Worm (Caenorhabditis elegans) whole organism, L2 larva: Measurements from ENCODE around the gene frpr-10.
A peak's percentile ranks its signal among the peaks of the same experiment; 100 is the strongest.
"Not testable (repeated sequence)": the region's sequence is repeated elsewhere in the genome, so short reads cannot be mapped to it uniquely, and the experiment has no call there.

ENCODE experiments used
- C34F6.9 ChIP-seq: fragments of 150-350 bp; optimal IDR thresholded peaks from 2 replicates; lab custom pipeline; 2014; ENCODE audit warnings: missing biosample characterization, missing genetic modification characterization
- F13H6.1 ChIP-seq: sonication (generic microtip); optimal IDR thresholded peaks from 2 replicates; lab custom pipeline; 2016; ENCODE audit warnings: missing genetic modification characterization, missing compliant biosample characterization
- R02D3.7 ChIP-seq: fragments of 150-350 bp; optimal IDR thresholded peaks from 2 replicates; lab custom pipeline; 2014; ENCODE audit warnings: missing biosample characterization, missing genetic modification characterization
- Y55F3AM.14 ChIP-seq: fragments of 200-800 bp; sonication (Bioruptor generic); optimal IDR thresholded peaks from 2 replicates; lab custom pipeline; 2018; ENCODE audit warnings: mild to moderate bottlenecking, missing genetic modification characterization, missing compliant biosample characterization
- ama-1 ChIP-seq: fragments of 150-350 bp; optimal IDR thresholded peaks from 2 replicates; lab custom pipeline; 2018; ENCODE audit warnings: inconsistent platforms
- blmp-1 ChIP-seq: sonication (generic microtip); optimal IDR thresholded peaks from 2 replicates; lab custom pipeline; 2017; ENCODE audit warnings: missing genetic modification characterization, mild to moderate bottlenecking, missing compliant biosample characterization, antibody characterized with exemption, moderate library complexity; ENCODE audit not compliant: insufficient read depth
- crh-2 ChIP-seq: sonication (generic microtip); optimal IDR thresholded peaks from 2 replicates; lab custom pipeline; 2017; ENCODE audit warnings: missing biosample characterization, missing genetic modification characterization
- elt-1 ChIP-seq: fragments of 150-350 bp; optimal IDR thresholded peaks from 2 replicates; lab custom pipeline; 2014; ENCODE audit warnings: missing biosample characterization, missing genetic modification characterization
- fos-1 ChIP-seq: fragments of 150-350 bp; optimal IDR thresholded peaks from 2 replicates; lab custom pipeline; 2014; ENCODE audit warnings: missing biosample characterization, missing genetic modification characterization
- gmeb-1 ChIP-seq: fragments of 150-350 bp; optimal IDR thresholded peaks from 2 replicates; lab custom pipeline; 2014; ENCODE audit warnings: missing biosample characterization, missing genetic modification characterization
- lin-13 ChIP-seq: fragments of 150-350 bp; optimal IDR thresholded peaks from 2 replicates; lab custom pipeline; 2014; ENCODE audit warnings: missing biosample characterization, missing genetic modification reagents, missing genetic modification characterization
- lin-39 ChIP-seq: fragments of 150-350 bp; optimal IDR thresholded peaks from 2 replicates; lab custom pipeline; 2014; ENCODE audit warnings: missing biosample characterization, missing genetic modification reagents, missing genetic modification characterization
- lsy-2 ChIP-seq, 2 experiments: fragments of 150-350 bp in 1 of 2; sonication (generic microtip) in 1 of 2; optimal IDR thresholded peaks; 2 replicates each; lab custom pipeline; 2014 to 2017; ENCODE audit warnings: missing biosample characterization in 2 of 2, missing genetic modification characterization in 2 of 2
- mab-5 ChIP-seq: fragments of 150-350 bp; optimal IDR thresholded peaks from 2 replicates; lab custom pipeline; 2014; ENCODE audit warnings: missing biosample characterization, missing genetic modification characterization
- nhr-11 ChIP-seq: fragments of 150-350 bp; optimal IDR thresholded peaks from 2 replicates; lab custom pipeline; 2014; ENCODE audit warnings: missing biosample characterization, missing genetic modification characterization
- nhr-129 ChIP-seq: fragments of 150-350 bp; optimal IDR thresholded peaks from 2 replicates; lab custom pipeline; 2014; ENCODE audit warnings: missing biosample characterization, missing genetic modification characterization
- nhr-21 ChIP-seq: fragments of 150-350 bp; optimal IDR thresholded peaks from 2 replicates; lab custom pipeline; 2014; ENCODE audit warnings: missing biosample characterization, missing genetic modification characterization
- nhr-6 ChIP-seq: fragments of 150-350 bp; optimal IDR thresholded peaks from 2 replicates; lab custom pipeline; 2014; ENCODE audit warnings: missing biosample characterization, missing genetic modification characterization
- sem-4 ChIP-seq: fragments of 150-350 bp; optimal IDR thresholded peaks from 2 replicates; lab custom pipeline; 2014; ENCODE audit warnings: missing biosample characterization, missing genetic modification reagents, missing genetic modification characterization
- skn-1 ChIP-seq: sonication (generic microtip); optimal IDR thresholded peaks from 2 replicates; lab custom pipeline; 2017; ENCODE audit warnings: missing biosample characterization, missing genetic modification characterization
- sma-3 ChIP-seq: sonication (generic microtip); optimal IDR thresholded peaks from 2 replicates; lab custom pipeline; 2016; ENCODE audit warnings: missing genetic modification reagents, missing genetic modification characterization, missing compliant biosample characterization
- sma-9 ChIP-seq, 2 experiments: fragments of 150-350 bp in 1 of 2; sonication (generic microtip) in 1 of 2; optimal IDR thresholded peaks; 2 replicates each; lab custom pipeline; 2014 to 2016; ENCODE audit warnings: missing genetic modification characterization in 2 of 2, mild to moderate bottlenecking in 1 of 2, missing biosample characterization in 1 of 2, missing compliant biosample characterization in 1 of 2, missing genetic modification reagents in 1 of 2, moderate library complexity in 1 of 2
- snpc-4 ChIP-seq: fragments of 150-350 bp; optimal IDR thresholded peaks from 2 replicates; lab custom pipeline; 2014; ENCODE audit warnings: missing biosample characterization, missing genetic modification characterization
- unc-39 ChIP-seq: fragments of 150-350 bp; optimal IDR thresholded peaks from 2 replicates; lab custom pipeline; 2014; ENCODE audit warnings: missing biosample characterization, missing genetic modification characterization
- unc-55 ChIP-seq: fragments of 150-350 bp; sonication (generic microtip); optimal IDR thresholded peaks from 3 replicates; lab custom pipeline; 2014; ENCODE audit warnings: missing biosample characterization, missing genetic modification reagents, missing genetic modification characterization
- unc-62 ChIP-seq: fragments of 150-350 bp; optimal IDR thresholded peaks from 2 replicates; lab custom pipeline; 2014; ENCODE audit warnings: missing biosample characterization, missing genetic modification reagents, missing genetic modification characterization
- ztf-4 ChIP-seq: fragments of 150-350 bp; optimal IDR thresholded peaks from 2 replicates; lab custom pipeline; 2014; ENCODE audit warnings: missing biosample characterization, missing genetic modification characterization

Gene frpr-10

DNA sequence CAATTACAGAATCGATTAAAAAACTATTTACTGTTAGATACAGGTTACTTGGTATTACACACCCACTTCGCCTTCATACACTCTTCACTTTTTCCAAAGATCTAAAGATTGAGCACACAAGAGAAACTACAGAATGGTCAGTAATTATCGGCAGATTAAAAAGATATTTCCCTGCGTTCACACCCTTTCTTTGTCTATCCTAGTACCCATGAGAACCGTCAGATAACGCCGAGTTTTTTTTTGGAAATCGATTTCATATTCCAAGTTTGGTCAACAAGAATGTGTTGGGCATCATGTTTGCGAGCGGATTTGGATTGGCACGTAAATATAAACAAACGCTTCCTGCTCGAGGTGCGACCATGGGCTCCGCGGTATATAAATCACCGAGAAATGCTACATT, 56.2 kb downstream of the frpr-10 start, which contains the start of gene C26B2.8:
C26B2.8 (plus strand) TSS at position 301 of the 400 bp plus-strand sequence.
- TF ChIP-seq Y55F3AM.14 (GFP tag; lab: Kevin White, UChicago) (no peak), blmp-1 (tag; lab: Kevin White, UChicago) (no peak), unc-39 (tag; lab: Kevin White, UChicago) (no peak), lin-39 (tag; lab: Kevin White, UChicago) (no peak), nhr-21 (no peak), nhr-6 (tag; lab: Kevin White, UChicago) (no peak), elt-1 (tag; lab: Kevin White, UChicago) (no peak)

DNA sequence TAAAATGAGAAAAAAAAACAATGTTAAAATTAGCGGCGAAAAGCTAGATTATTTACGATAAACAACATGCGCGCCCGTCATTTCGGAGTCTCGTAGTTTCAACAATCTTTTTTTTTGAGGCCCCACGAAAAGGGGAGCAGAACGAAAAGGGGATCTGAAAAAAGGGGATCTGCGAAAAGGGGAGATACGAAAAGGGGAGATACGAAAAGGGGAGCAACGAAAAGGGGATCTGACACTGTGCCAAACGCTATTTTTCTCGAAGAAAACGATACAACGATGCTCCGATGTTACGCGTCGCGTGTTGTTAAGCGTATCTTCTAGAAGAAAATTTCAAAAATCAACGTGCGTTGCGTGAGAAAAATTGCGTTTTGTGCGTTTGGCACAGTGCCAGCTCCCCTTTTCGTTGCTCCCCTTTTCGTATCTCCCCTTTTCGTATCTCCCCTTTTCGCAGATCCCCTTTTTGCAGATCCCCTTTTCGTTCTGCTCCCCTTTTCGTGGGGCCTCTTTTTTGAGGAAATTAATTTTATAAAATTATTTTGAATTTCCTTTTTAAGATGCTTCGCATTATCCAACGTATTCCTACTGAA, 58.2 kb downstream of the frpr-10 start, which contains the start of gene C26B2.7:
C26B2.7 (plus strand) TSS at position 549 of the 587 bp plus-strand sequence.
- TF ChIP-seq sma-9 (GFP tag; optimal IDR thresholded peaks at IDR 0.05; lab: Kevin White, UChicago) (peak; percentile 77), gmeb-1 (peak; percentile 67), ztf-4 (tag; lab: Kevin White, UChicago) (peak; percentile 63), unc-55 (peak; percentile 85), C34F6.9 (tag; lab: Kevin White, UChicago) (peak; percentile 40), fos-1 (tag; lab: Kevin White, UChicago) (peak; percentile 15), mab-5 (tag; lab: Kevin White, UChicago) (peak; percentile 25), sma-3 (GFP tag; lab: Kevin White, UChicago) (peak; percentile 90), F13H6.1 (tag; lab: Kevin White, UChicago) (peak; percentile 84), R02D3.7 (tag; lab: Kevin White, UChicago) (peak; percentile 54), nhr-21 (peak; percentile 69), nhr-129 (tag; lab: Kevin White, UChicago) (peak; percentile 52), lin-13 (GFP tag; lab: Kevin White, UChicago) (peak; percentile 66), lsy-2 (tag; optimal IDR thresholded peaks at IDR 0.05; lab: Kevin White, UChicago) (peak; percentile 27 to 73), crh-2 (tag; lab: Kevin White, UChicago) (peak; percentile 49)
- TF ChIP-seq sma-9 (tag; optimal IDR thresholded peaks at IDR 0.05; lab: Kevin White, UChicago), result not testable (repeated sequence)

DNA sequence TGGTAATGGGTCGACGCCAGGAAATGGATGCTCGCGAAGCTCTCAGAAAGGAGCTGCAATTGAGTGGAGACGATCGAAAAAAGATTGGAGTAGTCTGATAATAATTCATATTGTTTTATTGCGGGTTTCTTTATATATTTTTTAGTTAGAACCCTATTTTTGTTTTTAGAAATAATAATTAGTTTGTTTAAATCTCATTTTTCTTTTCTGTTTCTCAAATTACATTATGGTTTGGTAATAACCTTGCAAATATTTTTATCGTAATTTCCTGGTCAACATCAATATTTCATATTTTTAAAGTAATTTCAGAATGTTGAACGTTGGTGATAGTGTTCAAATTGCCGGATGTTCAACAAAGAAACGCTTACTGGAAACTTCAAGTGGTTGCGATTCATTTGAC, 59.1 kb downstream of the frpr-10 start, which contains the start of gene elpc-4:
elpc-4 (plus strand) TSS at position 301 of the 400 bp plus-strand sequence.
- TF ChIP-seq C34F6.9 (tag; lab: Kevin White, UChicago), result no peak
- no peak for TF ChIP-seq skn-1

DNA sequence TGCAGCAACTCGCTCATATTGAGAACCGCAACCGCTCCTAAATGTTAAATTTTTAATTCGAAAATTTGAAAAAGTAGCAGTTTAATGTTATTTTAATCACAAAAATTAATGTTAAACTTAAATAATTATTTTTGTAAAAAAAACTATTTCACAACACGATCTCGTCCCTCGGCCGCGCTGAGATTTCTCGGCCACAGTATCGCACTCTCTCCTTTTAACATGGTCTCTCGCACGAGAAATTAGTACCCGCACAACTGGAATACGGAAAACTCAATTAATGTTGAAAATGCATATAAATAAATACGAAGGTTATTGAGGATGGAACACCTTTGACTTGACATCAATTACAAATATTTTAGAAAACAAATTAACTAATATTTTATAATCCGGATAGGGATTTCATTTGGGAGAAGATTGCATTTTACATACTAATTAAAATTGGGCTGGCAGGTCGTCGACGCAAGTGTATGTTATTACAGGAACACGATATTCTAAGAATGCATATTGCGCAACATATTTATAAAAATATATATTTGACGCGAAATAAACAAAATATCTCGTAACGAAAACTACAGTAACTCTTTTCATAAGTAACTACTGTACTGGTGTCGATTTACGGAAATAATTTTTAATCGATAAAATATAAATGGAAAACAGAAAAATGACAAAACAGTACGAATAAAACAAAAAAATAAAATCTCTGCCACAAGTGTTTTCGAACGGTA, 62.3 kb downstream of the frpr-10 start, which contains the start of gene dnc-4:
dnc-4 (minus strand) TSS at position 37 of the 725 bp plus-strand sequence.
- TF ChIP-seq lsy-2 (tag; optimal IDR thresholded peaks at IDR 0.05; lab: Kevin White, UChicago), result peak in 1 of 2 experiments; percentile 34
- peak; percentile 40 for TF ChIP-seq C34F6.9 (tag; lab: Kevin White, UChicago)
- TF ChIP-seq sma-3 (GFP tag; lab: Kevin White, UChicago), result no peak
- TF ChIP-seq fos-1 (tag; lab: Kevin White, UChicago), result no peak
- TF ChIP-seq snpc-4 (tag; lab: Kevin White, UChicago), result no peak
- peak; percentile 51 for TF ChIP-seq unc-55

DNA sequence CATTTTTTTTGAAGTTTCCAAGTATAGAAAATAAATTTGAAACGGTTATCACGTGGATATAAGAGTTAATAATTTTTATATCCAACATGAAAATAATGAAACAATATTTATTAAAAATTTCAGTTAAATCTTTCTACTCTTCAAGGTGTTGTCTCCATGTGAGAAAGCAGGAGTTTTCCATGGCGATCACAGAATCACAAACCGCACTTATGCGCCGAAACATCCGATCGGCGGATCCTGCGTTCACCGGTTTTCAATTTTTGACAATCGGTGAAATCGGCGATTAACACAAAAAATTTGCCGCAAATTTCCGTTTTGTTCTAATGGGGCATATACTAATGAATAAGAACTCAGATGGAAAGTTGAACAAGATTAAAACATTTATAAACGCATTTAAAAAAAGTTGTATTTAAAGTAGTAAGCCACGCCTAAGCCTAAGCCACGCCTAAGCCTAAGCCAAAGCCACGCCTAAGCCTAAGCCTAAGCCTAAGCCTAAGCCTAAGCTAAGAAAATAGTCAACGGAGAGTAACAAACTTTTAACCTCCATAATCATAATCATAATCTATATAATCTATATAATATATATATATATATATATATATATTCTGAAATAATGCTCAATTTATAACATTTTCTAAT, 64.5 kb downstream of the frpr-10 start, which contains the start of gene C26B2.2:
C26B2.2 (minus strand) TSS at position 88 of the 639 bp plus-strand sequence.
- TF ChIP-seq sem-4 (tag; lab: Kevin White, UChicago) (no peak), nhr-11 (tag; lab: Kevin White, UChicago) (no peak), unc-62 (GFP tag; lab: Kevin White, UChicago) (no peak), lin-39 (tag; lab: Kevin White, UChicago) (no peak), ama-1 (no peak), unc-55 (no peak), Y55F3AM.14 (GFP tag; lab: Kevin White, UChicago) (no peak)
